Worm (Caenorhabditis elegans): ENCODE measurements around the gene E02H9.3.
"Not testable (repeated sequence)": the region's sequence is repeated elsewhere in the genome, so short reads cannot be mapped to it uniquely, and the experiment has no call there.

DNA sequence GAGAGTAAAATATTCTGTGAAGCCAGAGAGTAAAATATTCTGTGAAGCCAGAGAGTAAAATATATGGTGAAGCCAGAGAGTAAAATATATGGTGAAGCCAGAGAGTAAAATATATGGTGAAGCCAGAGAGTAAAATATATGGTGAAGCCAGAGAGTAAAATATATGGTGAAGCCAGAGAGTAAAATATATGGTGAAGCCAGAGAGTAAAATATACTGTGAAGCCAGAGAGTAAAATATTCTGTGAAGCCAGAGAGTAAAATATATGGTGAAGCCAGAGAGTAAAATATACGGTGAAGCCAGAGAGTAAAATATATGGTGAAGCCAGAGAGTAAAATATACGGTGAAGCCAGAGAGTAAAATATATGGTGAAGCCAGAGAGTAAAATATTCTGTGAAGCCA, 40.4 kb downstream of the E02H9.3 start:
- not testable (repeated sequence) for TF ChIP-seq daf-19 (GFP tag; conservative IDR thresholded peaks at IDR 0.05); mxl-3 (GFP tag; optimal IDR thresholded peaks at IDR 0.05); ces-1 (GFP tag; optimal IDR thresholded peaks at IDR 0.05); spr-3 (GFP tag; optimal IDR thresholded peaks at IDR 0.05); nhr-48 (tag; optimal IDR thresholded peaks at IDR 0.05); cey-2 (tag; optimal IDR thresholded peaks at IDR 0.05; ENCODE audit: borderline replicate concordance, insufficient read depth); lir-3 (tag; optimal IDR thresholded peaks at IDR 0.05); skn-1 (tag; optimal IDR thresholded peaks at IDR 0.05); snpc-4 (tag; optimal IDR thresholded peaks at IDR 0.05); hlh-30 (tag; optimal IDR thresholded peaks at IDR 0.05; ENCODE audit: insufficient read depth); mdl-1 (tag; optimal IDR thresholded peaks at IDR 0.05)

Measured in whole organism, L4 larva.